Worm (Caenorhabditis elegans) whole organism, young adult: ENCODE data around the gene myrf-1.

Experiments used
- B0336.3 ChIP-seq: fragments of 200-800 bp; sonication (Bioruptor generic); IDR thresholded peaks from 2 replicates; pipeline ENCODE4 v1.3.6; 2022; ENCODE audit warnings: missing genetic modification characterization, missing compliant biosample characterization
- C06A6.2 ChIP-seq: fragments of 200-800 bp; sonication (Bioruptor generic); conservative IDR thresholded peaks from 2 replicates; pipeline ENCODE4 v1.3.6; 2022; ENCODE audit warnings: missing genetic modification characterization, missing compliant biosample characterization
- C17E4.6 ChIP-seq: fragments of 200-800 bp; sonication (Bioruptor generic); IDR thresholded peaks from 2 replicates; pipeline ENCODE4 v1.3.6; 2022; ENCODE audit warnings: missing genetic modification reagents, missing genetic modification characterization, missing compliant biosample characterization
- F22D6.2 ChIP-seq: sonication (generic microtip); optimal IDR thresholded peaks from 2 replicates; lab custom pipeline; 2016; ENCODE audit warnings: mild to moderate bottlenecking, missing genetic modification characterization, missing compliant biosample characterization
- F23B12.7 ChIP-seq: sonication (generic microtip); optimal IDR thresholded peaks from 2 replicates; lab custom pipeline; 2017; ENCODE audit warnings: missing genetic modification characterization, mild to moderate bottlenecking, missing compliant biosample characterization, antibody characterized with exemption, moderate library complexity; ENCODE audit not compliant: insufficient read depth
- F33H1.4 ChIP-seq: fragments of 200-800 bp; sonication (Bioruptor generic); IDR thresholded peaks from 2 replicates; pipeline ENCODE4 v1.3.6; 2022; ENCODE audit warnings: missing genetic modification reagents, missing genetic modification characterization, missing compliant biosample characterization
- F49E8.2 ChIP-seq: sonication (generic microtip); optimal IDR thresholded peaks from 3 replicates; lab custom pipeline; 2017; ENCODE audit warnings: missing genetic modification characterization, mild to moderate bottlenecking, missing compliant biosample characterization, antibody characterized with exemption, moderate library complexity; ENCODE audit not compliant: insufficient read depth
- F57C9.4 ChIP-seq: sonication (generic microtip); optimal IDR thresholded peaks from 2 replicates; lab custom pipeline; 2017; ENCODE audit warnings: mild to moderate bottlenecking, missing genetic modification characterization, missing compliant biosample characterization
- K11D2.4 ChIP-seq: fragments of 200-800 bp; sonication (Bioruptor generic); IDR thresholded peaks from 2 replicates; pipeline ENCODE4 v1.3.6; 2022; ENCODE audit warnings: missing genetic modification reagents, missing genetic modification characterization, missing compliant biosample characterization
- K12H6.12 ChIP-seq: fragments of 200-800 bp; sonication (Bioruptor generic); optimal IDR thresholded peaks from 2 replicates; lab custom pipeline; 2018; ENCODE audit warnings: mild to moderate bottlenecking, missing genetic modification characterization, missing compliant biosample characterization
- Y53G8AR.9 ChIP-seq: fragments of 200-800 bp; sonication (Bioruptor generic); conservative IDR thresholded peaks from 2 replicates; pipeline ENCODE4 v1.3.6; 2022; ENCODE audit warnings: missing genetic modification reagents, missing genetic modification characterization, missing compliant biosample characterization
- akir-1 ChIP-seq: fragments of 200-800 bp; sonication (Bioruptor generic); optimal IDR thresholded peaks from 2 replicates; lab custom pipeline; 2018; ENCODE audit warnings: mild to moderate bottlenecking, missing genetic modification characterization, moderate library complexity, missing compliant biosample characterization
- bed-1 ChIP-seq: fragments of 200-800 bp; sonication (Bioruptor generic); IDR thresholded peaks from 2 replicates; pipeline ENCODE4 v1.3.6; 2022; ENCODE audit warnings: missing genetic modification reagents, missing genetic modification characterization, missing compliant biosample characterization
- ccch-3 ChIP-seq: fragments of 200-800 bp; sonication (Bioruptor generic); optimal IDR thresholded peaks from 2 replicates; lab custom pipeline; 2018; ENCODE audit warnings: mild to moderate bottlenecking, missing genetic modification characterization, missing compliant biosample characterization
- cebp-1 ChIP-seq, 2 experiments: fragments of 200-800 bp in 1 of 2; sonication (Bioruptor generic) in 1 of 2; sonication (generic microtip) in 1 of 2; IDR thresholded peaks in 1 of 2; optimal IDR thresholded peaks in 1 of 2; 2 replicates each; pipeline versions ENCODE4 v1.3.6 to Lab custom; 2017 to 2022; ENCODE audit warnings: missing compliant biosample characterization in 2 of 2, missing genetic modification characterization in 2 of 2, mild to moderate bottlenecking in 1 of 2, missing genetic modification reagents in 1 of 2, moderate library complexity in 1 of 2
- ceh-100 ChIP-seq: fragments of 200-800 bp; sonication (Bioruptor generic); IDR thresholded peaks from 2 replicates; pipeline ENCODE4 v1.3.6; 2022; ENCODE audit warnings: missing genetic modification reagents, missing genetic modification characterization, missing compliant biosample characterization
- ceh-40 ChIP-seq: fragments of 200-800 bp; sonication (Bioruptor generic); IDR thresholded peaks from 2 replicates; pipeline ENCODE4 v1.3.6; 2022; ENCODE audit warnings: missing genetic modification characterization, missing compliant biosample characterization
- efl-1 ChIP-seq: fragments of 150-350 bp; optimal IDR thresholded peaks from 2 replicates; lab custom pipeline; 2014; ENCODE audit warnings: missing biosample characterization, missing genetic modification reagents, missing genetic modification characterization
- egrh-3 ChIP-seq: fragments of 200-800 bp; sonication (Bioruptor generic); IDR thresholded peaks from 2 replicates; pipeline ENCODE4 v1.3.6; 2022; ENCODE audit warnings: missing genetic modification reagents, missing genetic modification characterization, missing compliant biosample characterization
- ets-4 ChIP-seq: fragments of 200-800 bp; sonication (Bioruptor generic); optimal IDR thresholded peaks from 2 replicates; lab custom pipeline; 2018; ENCODE audit warnings: mild to moderate bottlenecking, missing genetic modification characterization, missing compliant biosample characterization
- hsf-1 ChIP-seq: fragments of 200-800 bp; sonication (Bioruptor generic); IDR thresholded peaks from 2 replicates; pipeline ENCODE4 v1.3.6; 2022; ENCODE audit warnings: missing genetic modification reagents, missing genetic modification characterization, missing compliant biosample characterization
- lag-1 ChIP-seq: fragments of 200-800 bp; sonication (Bioruptor generic); IDR thresholded peaks from 2 replicates; pipeline ENCODE4 v1.3.6; 2022; ENCODE audit warnings: missing genetic modification reagents, missing genetic modification characterization, missing compliant biosample characterization
- let-607 ChIP-seq, 2 experiments: fragments of 200-800 bp in 1 of 2; sonication (Bioruptor generic) in 1 of 2; sonication (generic microtip) in 1 of 2; optimal IDR thresholded peaks; 2 replicates each; lab custom pipeline; 2016 to 2018; ENCODE audit warnings: mild to moderate bottlenecking in 2 of 2, missing compliant biosample characterization in 2 of 2, missing genetic modification characterization in 2 of 2, moderate library complexity in 2 of 2, missing genotype in 1 of 2
- lin-26 ChIP-seq: fragments of 200-800 bp; sonication (Bioruptor generic); IDR thresholded peaks from 2 replicates; pipeline ENCODE4 v1.3.6; 2022; ENCODE audit warnings: missing genetic modification reagents, missing genetic modification characterization, missing compliant biosample characterization
- lin-35 ChIP-seq, 3 experiments: fragments of 150-350 bp in 2 of 3; sonication (generic microtip) in 1 of 3; optimal IDR thresholded peaks; 2 replicates each; lab custom pipeline; 2014 to 2018; ENCODE audit warnings: missing biosample characterization in 3 of 3, missing genetic modification characterization in 3 of 3, missing genetic modification reagents in 3 of 3
- lin-40 ChIP-seq: sonication (generic microtip); optimal IDR thresholded peaks from 2 replicates; lab custom pipeline; 2016; ENCODE audit warnings: missing genetic modification characterization, mild to moderate bottlenecking, missing compliant biosample characterization, missing genotype, missing genetic modification reagents
- lsl-1 ChIP-seq: fragments of 200-800 bp; sonication (Bioruptor generic); optimal IDR thresholded peaks from 2 replicates; lab custom pipeline; 2018; ENCODE audit warnings: mild to moderate bottlenecking, missing genetic modification characterization, moderate library complexity, missing compliant biosample characterization
- madf-3 ChIP-seq: fragments of 200-800 bp; sonication (Bioruptor generic); IDR thresholded peaks from 2 replicates; pipeline ENCODE4 v1.3.6; 2022; ENCODE audit warnings: missing genetic modification reagents, missing genetic modification characterization, missing compliant biosample characterization
- mel-28 ChIP-seq: sonication (generic microtip); optimal IDR thresholded peaks from 2 replicates; lab custom pipeline; 2016; ENCODE audit warnings: borderline replicate concordance, mild to moderate bottlenecking, missing genetic modification characterization, missing compliant biosample characterization
- mes-4 ChIP-seq: sonication (generic microtip); optimal IDR thresholded peaks from 2 replicates; lab custom pipeline; 2016; ENCODE audit warnings: missing genotype, missing genetic modification characterization, missing compliant biosample characterization
- nfya-1 ChIP-seq: sonication (generic microtip); optimal IDR thresholded peaks from 2 replicates; lab custom pipeline; 2017; ENCODE audit warnings: antibody characterized with exemption, missing compliant biosample characterization, missing genetic modification characterization, borderline replicate concordance; ENCODE audit not compliant: insufficient read depth
- nfyb-1 ChIP-seq: fragments of 200-800 bp; sonication (Bioruptor generic); IDR thresholded peaks from 2 replicates; pipeline ENCODE4 v1.3.6; 2022; ENCODE audit warnings: missing genetic modification reagents, missing genetic modification characterization, missing compliant biosample characterization
- pbrm-1 ChIP-seq: fragments of 200-800 bp; sonication (Bioruptor generic); IDR thresholded peaks from 2 replicates; pipeline ENCODE4 v1.3.6; 2022; ENCODE audit warnings: missing genetic modification reagents, missing genetic modification characterization, missing compliant biosample characterization
- pha-4 ChIP-seq: fragments of 150-350 bp; sonication (generic microtip); optimal IDR thresholded peaks from 2 replicates; lab custom pipeline; 2014; ENCODE audit warnings: missing biosample characterization, missing genetic modification reagents, missing genetic modification characterization
- rcor-1 ChIP-seq: fragments of 200-800 bp; sonication (Bioruptor generic); IDR thresholded peaks from 2 replicates; pipeline ENCODE4 v1.3.6; 2022; ENCODE audit warnings: missing genetic modification reagents, missing genetic modification characterization, missing compliant biosample characterization
- rec-8 ChIP-seq, 2 experiments: sonication (generic microtip); optimal IDR thresholded peaks; 2 replicates each; lab custom pipeline; 2016; ENCODE audit warnings: mild to moderate bottlenecking in 2 of 2, missing genetic modification characterization in 2 of 2, missing genetic modification reagents in 2 of 2, missing genotype in 2 of 2, missing biosample characterization in 1 of 2, missing compliant biosample characterization in 1 of 2, moderate library complexity in 1 of 2
- rpc-1 ChIP-seq, 2 experiments: fragments of 150-350 bp in 1 of 2; sonication (generic microtip) in 1 of 2; optimal IDR thresholded peaks; 2 replicates each; lab custom pipeline; 2014 to 2018; ENCODE audit warnings: missing biosample characterization in 1 of 2, missing genetic modification characterization in 1 of 2, missing genetic modification reagents in 1 of 2, missing genotype in 1 of 2
- snpc-1.1 ChIP-seq: sonication (generic microtip); optimal IDR thresholded peaks from 2 replicates; lab custom pipeline; 2017; ENCODE audit warnings: missing genetic modification characterization, mild to moderate bottlenecking, missing compliant biosample characterization, antibody characterized with exemption, moderate library complexity, missing genotype, missing genetic modification reagents; ENCODE audit not compliant: insufficient read depth
- snpc-1.3 ChIP-seq: sonication (generic microtip); optimal IDR thresholded peaks from 2 replicates; lab custom pipeline; 2017; ENCODE audit warnings: missing genetic modification characterization, mild to moderate bottlenecking, missing compliant biosample characterization, antibody characterized with exemption, moderate library complexity, missing genotype, missing genetic modification reagents; ENCODE audit not compliant: insufficient read depth
- snpc-3.4 ChIP-seq: sonication (generic microtip); optimal IDR thresholded peaks from 2 replicates; lab custom pipeline; 2017; ENCODE audit warnings: missing genetic modification characterization, mild to moderate bottlenecking, missing compliant biosample characterization, antibody characterized with exemption, moderate library complexity, missing genotype, missing genetic modification reagents
- somi-1 ChIP-seq: fragments of 200-800 bp; sonication (Bioruptor generic); optimal IDR thresholded peaks from 2 replicates; lab custom pipeline; 2018; ENCODE audit warnings: mild to moderate bottlenecking, missing genetic modification characterization, missing compliant biosample characterization
- zfh-2 ChIP-seq: fragments of 200-800 bp; sonication (Bioruptor generic); conservative IDR thresholded peaks from 2 replicates; pipeline ENCODE4 v1.3.6; 2022; ENCODE audit warnings: missing genetic modification reagents, missing genetic modification characterization, missing compliant biosample characterization

myrf-1 gene

ce11 chrII:10544374-10544908, 42.1 kb upstream of the myrf-1 start:
- TF ChIP-seq akir-1 (peak; percentile 1), madf-3 (0 out of 2 replicates have a peak, but pooled peaks have one; percentile 34), nfya-1 (tag; lab: Kevin White, UChicago) (no peak), ceh-100 (GFP tag; lab: Robert Waterston, UW) (no peak), rpc-1 (optimal IDR thresholded peaks at IDR 0.05; lab: Kevin White, UChicago) (no peak), rpc-1 (tag; optimal IDR thresholded peaks at IDR 0.05; lab: Kevin White, UChicago) (no peak), nfyb-1 (GFP tag; lab: Robert Waterston, UW) (peak; percentile 59; the same call in 1 of the 2 replicates), Y53G8AR.9 (GFP tag; lab: Robert Waterston, UW) (peak; percentile 44), ets-4 (GFP tag; lab: Kevin White, UChicago) (peak; percentile 19), egrh-3 (no peak), B0336.3 (GFP tag; lab: Robert Waterston, UW) (peak; percentile 9; the same call in 1 of the 2 replicates), zfh-2 (GFP tag; lab: Robert Waterston, UW) (peak; percentile 19; the same call in 1 of the 2 replicates), lin-35 (GFP tag; optimal IDR thresholded peaks at IDR 0.05; lab: Kevin White, UChicago) (peak in 1 of 3 experiments; percentile 23), cebp-1 (GFP tag; IDR thresholded peaks at IDR 0.05; lab: Robert Waterston, UW) (0 out of 2 replicates have a peak, but pooled peaks have one; percentile 9), cebp-1 (tag; optimal IDR thresholded peaks at IDR 0.05; lab: Kevin White, UChicago) (peak; percentile 35), bed-1 (GFP tag; lab: Robert Waterston, UW) (0 out of 2 replicates have a peak, but pooled peaks have one; percentile 26), somi-1 (GFP tag; lab: Kevin White, UChicago) (no peak), K11D2.4 (peak; percentile 13; the same call in 1 of the 2 replicates)

ce11 chrII:10543457-10544137, 41.3 kb upstream of the myrf-1 start:
- TF ChIP-seq mes-4 (tag; lab: Kevin White, UChicago) (no peak), lin-35 (GFP tag; optimal IDR thresholded peaks at IDR 0.05; lab: Kevin White, UChicago) (peak in 1 of 3 experiments; percentile 23), efl-1 (GFP tag; lab: Kevin White, UChicago) (no peak), mel-28 (tag; lab: Kevin White, UChicago) (no peak), snpc-1.1 (tag; lab: Kevin White, UChicago) (no peak), F49E8.2 (tag; lab: Kevin White, UChicago) (no peak), zfh-2 (GFP tag; lab: Robert Waterston, UW) (no peak), ccch-3 (GFP tag; lab: Kevin White, UChicago) (no peak), F23B12.7 (tag; lab: Kevin White, UChicago) (no peak), lin-26 (no peak; the same call in none of the 2 replicates), pha-4 (tag; lab: Kevin White, UChicago) (no peak), snpc-1.3 (tag; lab: Kevin White, UChicago) (peak; percentile 25), F22D6.2 (tag; lab: Kevin White, UChicago) (no peak), K12H6.12 (peak; percentile 47), let-607 (tag; optimal IDR thresholded peaks at IDR 0.05; lab: Kevin White, UChicago) (no peak), hsf-1 (GFP tag; lab: Robert Waterston, UW) (peak; percentile 29; the same call in 1 of the 2 replicates), F33H1.4 (GFP tag; lab: Robert Waterston, UW) (no peak), F57C9.4 (peak; percentile 66), ceh-40 (GFP tag; lab: Robert Waterston, UW) (no peak), rec-8 (tag; optimal IDR thresholded peaks at IDR 0.05; lab: Kevin White, UChicago) (no peak), rcor-1 (GFP tag; lab: Robert Waterston, UW) (0 out of 2 replicates have a peak, but pooled peaks have one; percentile 19), C06A6.2 (GFP tag; lab: Robert Waterston, UW) (no peak), lin-40 (no peak), pbrm-1 (GFP tag; lab: Robert Waterston, UW) (no peak; the same call in 1 of the 2 replicates), lag-1 (no peak), snpc-3.4 (no peak), lsl-1 (GFP tag; lab: Kevin White, UChicago) (peak; percentile 18), C17E4.6 (GFP tag; lab: Robert Waterston, UW) (no peak)
